Worm (Caenorhabditis elegans): ENCODE data around the gene Y39G8B.1.
A peak's percentile ranks its signal among the peaks of the same experiment; 100 is the strongest.

ce11 chrII:13976161-13976560 is 2.5 kb upstream of the Y39G8B.1 start, which contains the start of gene Y39G8B.2:
- peak; percentile 41 for TF ChIP-seq ztf-11 (tag; optimal IDR thresholded peaks at IDR 0.05)
- TF ChIP-seq nhr-28 (tag; optimal IDR thresholded peaks at IDR 0.05): no peak
- TF ChIP-seq elt-1 (tag; optimal IDR thresholded peaks at IDR 0.05; ENCODE audit: borderline replicate concordance, insufficient read depth): no peak
- TF ChIP-seq nhr-12 (tag; optimal IDR thresholded peaks at IDR 0.05): no peak
- TF ChIP-seq pha-4 (tag; optimal IDR thresholded peaks at IDR 0.05): peak; percentile 90
- TF ChIP-seq hlh-1 (tag; optimal IDR thresholded peaks at IDR 0.05): peak; percentile 47
- no peak for TF ChIP-seq snpc-4 (tag; optimal IDR thresholded peaks at IDR 0.05)
- TF ChIP-seq unc-39 (tag; optimal IDR thresholded peaks at IDR 0.05): no peak

Measured in whole organism, mixed stage, embryonic.